Fruit fly (Drosophila melanogaster) whole organism, embryonic: ENCODE measurements around the gene deltaCOP.

Experiments
- Atf-2 ChIP-seq: fragments of 200-800 bp; sonication (Bioruptor generic); optimal IDR thresholded peaks from 2 replicates; lab custom pipeline; 2016; ENCODE audit warnings: missing biosample characterization, missing genetic modification characterization
- Bgb ChIP-seq: fragments of 200-800 bp; sonication (Bioruptor generic); IDR thresholded peaks from 2 replicates; pipeline ENCODE4 v1.3.6; 2022; ENCODE audit warnings: missing biosample characterization, missing genetic modification characterization; ENCODE audit not compliant: partially characterized antibody
- Bteb2 ChIP-seq: fragments of 200-800 bp; sonication (Bioruptor generic); optimal IDR thresholded peaks from 2 replicates; lab custom pipeline; 2016; ENCODE audit warnings: missing biosample characterization, missing genetic modification characterization
- CG12104 ChIP-seq: fragments of 200-800 bp; sonication (Bioruptor generic); optimal IDR thresholded peaks from 3 replicates; lab custom pipeline; 2016; ENCODE audit warnings: missing biosample characterization, missing genetic modification characterization
- CG1233 ChIP-seq: fragments of 200-800 bp; sonication (Bioruptor generic); optimal IDR thresholded peaks from 4 replicates; lab custom pipeline; 2018; ENCODE audit warnings: missing biosample characterization, mild to moderate bottlenecking, missing genetic modification characterization
- CG12769 ChIP-seq: fragments of 200-800 bp; sonication (Bioruptor generic); optimal IDR thresholded peaks from 2 replicates; lab custom pipeline; 2019; ENCODE audit warnings: missing biosample characterization, mild to moderate bottlenecking, missing genetic modification characterization, moderate library complexity
- CG13123 ChIP-seq: fragments of 200-800 bp; sonication (Bioruptor generic); optimal IDR thresholded peaks from 2 replicates; lab custom pipeline; 2016; ENCODE audit warnings: missing biosample characterization, missing genetic modification characterization
- CG14050 ChIP-seq: fragments of 200-800 bp; sonication (Bioruptor generic); IDR thresholded peaks from 3 replicates; pipeline ENCODE4 v1.3.6; 2022; ENCODE audit warnings: missing biosample characterization, missing genetic modification characterization
- CG14441 ChIP-seq: fragments of 200-800 bp; sonication (Bioruptor generic); IDR thresholded peaks from 2 replicates; pipeline ENCODE4 v1.3.6; 2022; ENCODE audit warnings: missing biosample characterization, missing genetic modification characterization
- CG1602 ChIP-seq: fragments of 200-800 bp; sonication (Bioruptor generic); optimal IDR thresholded peaks from 3 replicates; lab custom pipeline; 2016; ENCODE audit warnings: missing biosample characterization, missing genetic modification characterization
- CG1647 ChIP-seq: fragments of 200-800 bp; sonication (Bioruptor generic); optimal IDR thresholded peaks from 3 replicates; lab custom pipeline; 2016; ENCODE audit warnings: missing biosample characterization, missing genetic modification characterization
- CG17361 ChIP-seq: fragments of 200-800 bp; sonication (Bioruptor generic); IDR thresholded peaks from 3 replicates; pipeline ENCODE4 v1.3.6; 2022; ENCODE audit warnings: missing biosample characterization, missing genetic modification characterization
- CG18599 ChIP-seq: fragments of 200-800 bp; sonication (Bioruptor generic); optimal IDR thresholded peaks from 3 replicates; lab custom pipeline; 2017; ENCODE audit warnings: missing biosample characterization, missing genetic modification characterization, mild to moderate bottlenecking, moderate library complexity, missing genetic modification reagents
- CG2120 ChIP-seq: fragments of 200-800 bp; sonication (Bioruptor generic); optimal IDR thresholded peaks from 3 replicates; lab custom pipeline; 2016; ENCODE audit warnings: missing biosample characterization, missing genetic modification characterization
- CG2712 ChIP-seq: fragments of 200-800 bp; optimal IDR thresholded peaks from 3 replicates; lab custom pipeline; 2019; ENCODE audit warnings: missing biosample characterization, mild to moderate bottlenecking, missing genetic modification characterization, moderate library complexity
- CG33213 ChIP-seq: fragments of 200-800 bp; sonication (Bioruptor generic); optimal IDR thresholded peaks from 3 replicates; lab custom pipeline; 2016; ENCODE audit warnings: missing biosample characterization, missing genetic modification characterization
- CG33557 ChIP-seq: fragments of 200-800 bp; sonication (Bioruptor generic); optimal IDR thresholded peaks from 2 replicates; lab custom pipeline; 2019; ENCODE audit warnings: missing biosample characterization, mild to moderate bottlenecking, missing genetic modification characterization, moderate library complexity
- CG34224 ChIP-seq: fragments of 200-800 bp; sonication (Bioruptor generic); IDR thresholded peaks from 3 replicates; pipeline ENCODE4 v1.3.6; 2022; ENCODE audit warnings: missing biosample characterization, missing genetic modification characterization; ENCODE audit not compliant: partially characterized antibody
- CG7357 ChIP-seq: fragments of 200-800 bp; sonication (Bioruptor generic); IDR thresholded peaks from 3 replicates; pipeline ENCODE4 v1.3.6; 2022; ENCODE audit warnings: missing biosample characterization, missing genetic modification characterization
- CG8089 ChIP-seq: fragments of 200-800 bp; sonication (Bioruptor generic); optimal IDR thresholded peaks from 3 replicates; lab custom pipeline; 2016; ENCODE audit warnings: missing biosample characterization, missing genetic modification characterization
- CG9437 ChIP-seq: fragments of 200-800 bp; sonication (Bioruptor generic); optimal IDR thresholded peaks from 2 replicates; lab custom pipeline; 2018; ENCODE audit warnings: missing biosample characterization, mild to moderate bottlenecking, missing genetic modification characterization
- CG9797 ChIP-seq: fragments of 200-800 bp; sonication (Bioruptor generic); optimal IDR thresholded peaks from 3 replicates; lab custom pipeline; 2018; ENCODE audit warnings: missing biosample characterization, mild to moderate bottlenecking, missing genetic modification characterization
- Doc3 ChIP-seq: fragments of 200-800 bp; sonication (Bioruptor generic); IDR thresholded peaks from 3 replicates; pipeline ENCODE4 v1.3.6; 2022; ENCODE audit warnings: missing biosample characterization, missing genetic modification characterization; ENCODE audit not compliant: partially characterized antibody
- Fer3 ChIP-seq: fragments of 200-800 bp; sonication (Bioruptor generic); optimal IDR thresholded peaks from 2 replicates; lab custom pipeline; 2018; ENCODE audit warnings: missing biosample characterization, mild to moderate bottlenecking, missing genetic modification characterization, moderate library complexity
- HmgD ChIP-seq: fragments of 200-800 bp; sonication (Bioruptor generic); optimal IDR thresholded peaks from 3 replicates; lab custom pipeline; 2016; ENCODE audit warnings: missing biosample characterization, missing genetic modification characterization
- Lim3 ChIP-seq: fragments of 200-800 bp; sonication (Bioruptor generic); IDR thresholded peaks from 2 replicates; pipeline ENCODE4 v1.3.6; 2022; ENCODE audit warnings: missing biosample characterization, missing genetic modification characterization
- Mrtf ChIP-seq: fragments of 200-800 bp; sonication (Bioruptor generic); IDR thresholded peaks from 3 replicates; pipeline ENCODE4 v1.3.6; 2022; ENCODE audit warnings: missing biosample characterization, missing genetic modification characterization
- NFAT ChIP-seq: fragments of 200-800 bp; sonication (Bioruptor generic); IDR thresholded peaks from 2 replicates; pipeline ENCODE4 v1.3.6; 2022; ENCODE audit warnings: missing biosample characterization, missing genetic modification characterization
- Xrp1 ChIP-seq: fragments of 200-800 bp; sonication (Bioruptor generic); IDR thresholded peaks from 2 replicates; pipeline ENCODE4 v1.3.6; 2022; ENCODE audit warnings: missing biosample characterization, missing genetic modification characterization
- ab ChIP-seq: fragments of 200-800 bp; sonication (Bioruptor generic); optimal IDR thresholded peaks from 2 replicates; lab custom pipeline; 2016; ENCODE audit warnings: missing biosample characterization, missing genetic modification characterization
- bowl ChIP-seq: fragments of 200-800 bp; sonication (Bioruptor generic); IDR thresholded peaks from 2 replicates; pipeline ENCODE4 v1.3.6; 2022; ENCODE audit warnings: missing biosample characterization, missing genetic modification characterization
- btn ChIP-seq: fragments of 200-800 bp; sonication (Bioruptor generic); optimal IDR thresholded peaks from 2 replicates; lab custom pipeline; 2016; ENCODE audit warnings: missing biosample characterization, missing genetic modification characterization
- cas ChIP-seq: fragments of 200-800 bp; sonication (Bioruptor generic); IDR thresholded peaks from 2 replicates; pipeline ENCODE4 v1.3.6; 2022; ENCODE audit warnings: missing biosample characterization, missing genetic modification characterization
- croc ChIP-seq: fragments of 200-800 bp; sonication (Bioruptor generic); conservative IDR thresholded peaks from 3 replicates; pipeline ENCODE4 v1.3.6; 2022; ENCODE audit warnings: missing biosample characterization, missing genetic modification characterization
- crp ChIP-seq, 2 experiments: fragments of 200-800 bp; sonication (Bioruptor generic); optimal IDR thresholded peaks; 2 replicates in 1 of 2; 3 replicates in 1 of 2; lab custom pipeline; 2017; ENCODE audit warnings: missing biosample characterization in 2 of 2, missing genetic modification characterization in 2 of 2, mild to moderate bottlenecking in 1 of 2, moderate library complexity in 1 of 2
- dati ChIP-seq: fragments of 200-800 bp; sonication (Bioruptor generic); IDR thresholded peaks from 2 replicates; pipeline ENCODE4 v1.3.6; 2022; ENCODE audit warnings: missing biosample characterization, missing genetic modification characterization
- dysf ChIP-seq: fragments of 200-800 bp; sonication (Bioruptor generic); IDR thresholded peaks from 3 replicates; pipeline ENCODE4 v1.3.6; 2022; ENCODE audit warnings: missing biosample characterization, missing genetic modification characterization
- eyg ChIP-seq: fragments of 200-800 bp; sonication (Bioruptor generic); optimal IDR thresholded peaks from 3 replicates; lab custom pipeline; 2016; ENCODE audit warnings: missing biosample characterization, missing genetic modification characterization
- fru ChIP-seq: fragments of >200 bp; optimal IDR thresholded peaks from 2 replicates; lab custom pipeline; 2017
- grau ChIP-seq: fragments of 200-800 bp; optimal IDR thresholded peaks from 3 replicates; lab custom pipeline; 2019; ENCODE audit warnings: missing biosample characterization, mild to moderate bottlenecking, missing genetic modification characterization, moderate library complexity
- knrl ChIP-seq: fragments of 200-800 bp; sonication (Bioruptor generic); IDR thresholded peaks from 3 replicates; pipeline ENCODE4 v1.3.6; 2022; ENCODE audit warnings: missing biosample characterization, missing genetic modification characterization; ENCODE audit not compliant: partially characterized antibody
- mam ChIP-seq: fragments of 200-800 bp; sonication (Bioruptor generic); optimal IDR thresholded peaks from 3 replicates; lab custom pipeline; 2016; ENCODE audit warnings: missing biosample characterization, missing genetic modification characterization
- pan ChIP-seq, 4 experiments: fragments of >200 bp in 3 of 4; fragments of 200-800 bp in 1 of 4; sonication (Bioruptor generic) in 1 of 4; optimal IDR thresholded peaks in 3 of 4; IDR thresholded peaks in 1 of 4; 2 replicates each; pipeline versions ENCODE4 v1.3.6 to Lab custom; 2017 to 2022; ENCODE audit warnings: missing biosample characterization in 2 of 4, missing genetic modification characterization in 2 of 4, mixed read lengths in 1 of 4
- sd ChIP-seq: fragments of 200-800 bp; sonication (Bioruptor generic); optimal IDR thresholded peaks from 3 replicates; lab custom pipeline; 2018; ENCODE audit warnings: missing biosample characterization, mild to moderate bottlenecking, missing genetic modification characterization, moderate library complexity
- sisA ChIP-seq: fragments of 200-800 bp; sonication (Bioruptor generic); IDR thresholded peaks from 2 replicates; pipeline ENCODE4 v1.3.6; 2022; ENCODE audit warnings: missing biosample characterization, missing genetic modification characterization
- twi ChIP-seq: fragments of 200-800 bp; optimal IDR thresholded peaks from 2 replicates; lab custom pipeline; 2019; ENCODE audit warnings: missing biosample characterization, mild to moderate bottlenecking, missing genetic modification characterization, moderate library complexity
- unpg ChIP-seq: fragments of 200-800 bp; sonication (Bioruptor generic); optimal IDR thresholded peaks from 3 replicates; lab custom pipeline; 2018; ENCODE audit warnings: missing biosample characterization, mild to moderate bottlenecking, missing genetic modification characterization, moderate library complexity
- usp ChIP-seq: fragments of >200 bp; optimal IDR thresholded peaks from 2 replicates; lab custom pipeline; 2017; ENCODE audit warnings: missing biosample characterization, missing genetic modification characterization
- vvl ChIP-seq: fragments of 200-800 bp; sonication (Bioruptor generic); IDR thresholded peaks from 2 replicates; pipeline ENCODE4 v1.3.6; 2022; ENCODE audit warnings: missing biosample characterization, missing genetic modification characterization
- zen ChIP-seq: fragments of 200-800 bp; sonication (Bioruptor generic); optimal IDR thresholded peaks from 3 replicates; lab custom pipeline; 2018; ENCODE audit warnings: missing biosample characterization, mild to moderate bottlenecking, missing genetic modification characterization, moderate library complexity
- zfh2 ChIP-seq: fragments of 200-800 bp; sonication (Bioruptor generic); optimal IDR thresholded peaks from 2 replicates; lab custom pipeline; 2016; ENCODE audit warnings: missing biosample characterization, missing genetic modification characterization

The deltaCOP gene

DNA sequence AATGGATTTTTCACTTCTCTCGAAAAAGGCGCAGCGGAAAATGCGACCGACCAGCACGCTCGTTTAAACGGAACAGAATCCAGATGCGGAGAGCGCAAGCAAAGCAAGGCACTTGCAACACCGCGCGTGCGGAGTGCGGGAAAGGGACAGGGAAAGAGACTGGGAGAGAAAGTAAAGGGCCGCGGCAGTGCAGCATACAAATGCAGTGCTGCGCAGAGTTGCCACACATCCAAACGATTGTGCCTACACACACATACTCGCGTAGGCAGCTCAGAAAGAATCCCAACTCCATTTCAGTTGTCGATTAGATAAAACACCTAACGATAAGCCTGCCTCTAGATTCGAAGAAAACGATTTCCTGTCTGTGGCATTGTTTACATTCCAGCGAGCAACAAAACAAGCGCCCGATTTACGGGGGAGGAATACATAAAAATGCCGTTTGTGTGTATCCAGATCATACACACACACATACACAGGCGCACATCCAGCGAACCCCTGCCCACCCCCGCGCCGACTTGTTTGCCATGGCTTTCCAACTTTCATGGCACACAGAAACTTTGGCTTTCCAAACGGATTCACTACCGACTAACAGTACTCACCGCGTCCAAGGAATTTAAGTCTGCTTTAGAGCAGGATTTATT is 38.0 kb upstream of the deltaCOP start (continued):
- no peak for TF ChIP-seq CG34224 (GFP tag; lab: Robert Waterston, UW)
- no peak for TF ChIP-seq cas
- TF ChIP-seq mam (GFP tag; lab: Kevin White, UChicago) = no peak
- TF ChIP-seq crp (GFP tag; optimal IDR thresholded peaks at IDR 0.05; lab: Kevin White, UChicago) = no peak
- TF ChIP-seq croc (GFP tag; lab: Robert Waterston, UW) = no peak
- TF ChIP-seq knrl (GFP tag; lab: Robert Waterston, UW) = no peak
- no peak for TF ChIP-seq fru (lab: Kevin White, UChicago)
- TF ChIP-seq HmgD = peak; percentile 1
- no peak for TF ChIP-seq Lim3 (GFP tag; lab: Robert Waterston, UW)
- no peak for TF ChIP-seq zen
- no peak for TF ChIP-seq pan (optimal IDR thresholded peaks at IDR 0.05; lab: Kevin White, UChicago)
- TF ChIP-seq pan (GFP tag; optimal IDR thresholded peaks at IDR 0.05 in 1 of 2, IDR thresholded peaks at IDR 0.05 in 1 of 2) = no peak
- no peak for TF ChIP-seq CG7357 (GFP tag; lab: Robert Waterston, UW)
- peak; percentile 97 for TF ChIP-seq sd (tag; lab: Kevin White, UChicago)
- TF ChIP-seq CG18599 (GFP tag; lab: Kevin White, UChicago) = peak; percentile 2
- no peak for TF ChIP-seq NFAT (GFP tag; lab: Robert Waterston, UW)
- TF ChIP-seq CG33557 (GFP tag; lab: Kevin White, UChicago) = no peak
- TF ChIP-seq Mrtf (GFP tag; lab: Robert Waterston, UW) = no peak
- TF ChIP-seq CG2120 (GFP tag; lab: Kevin White, UChicago) = no peak
- no peak for TF ChIP-seq Fer3
- TF ChIP-seq btn (GFP tag; lab: Kevin White, UChicago) = no peak
- no peak for TF ChIP-seq ab
- no peak for TF ChIP-seq CG14441 (GFP tag; lab: Robert Waterston, UW)
- TF ChIP-seq CG9797 (GFP tag; lab: Kevin White, UChicago) = no peak
- TF ChIP-seq Bteb2 (GFP tag; lab: Kevin White, UChicago) = no peak
- no peak; the same call in 1 of the 2 replicates for TF ChIP-seq Bgb (GFP tag; lab: Robert Waterston, UW)
- TF ChIP-seq CG1647 = no peak
- TF ChIP-seq CG1602 (GFP tag; lab: Kevin White, UChicago) = no peak
- TF ChIP-seq CG12769 (tag; lab: Kevin White, UChicago) = peak; percentile 81
- TF ChIP-seq eyg = no peak
- TF ChIP-seq Atf-2 (GFP tag; lab: Kevin White, UChicago) = no peak
- no peak for TF ChIP-seq Xrp1 (GFP tag; lab: Robert Waterston, UW)
- TF ChIP-seq twi (tag; lab: Kevin White, UChicago) = peak; percentile 15
- no peak for TF ChIP-seq CG2712
- no peak for TF ChIP-seq CG12104 (GFP tag; lab: Kevin White, UChicago)
- peak; percentile 17; the same call in 1 of the 2 replicates for TF ChIP-seq vvl
- no peak for TF ChIP-seq bowl (GFP tag; lab: Robert Waterston, UW)
- TF ChIP-seq grau (tag; lab: Kevin White, UChicago) = no peak
- TF ChIP-seq Doc3 (GFP tag; lab: Robert Waterston, UW) = no peak
- TF ChIP-seq CG8089 (GFP tag; lab: Kevin White, UChicago) = no peak
- TF ChIP-seq CG14050 (GFP tag; lab: Robert Waterston, UW) = no peak
- TF ChIP-seq dati (GFP tag; lab: Robert Waterston, UW) = no peak
- no peak for TF ChIP-seq CG9437 (GFP tag; lab: Kevin White, UChicago)
- no peak for TF ChIP-seq dysf (GFP tag; lab: Robert Waterston, UW)
- no peak for TF ChIP-seq CG17361 (GFP tag; lab: Robert Waterston, UW)
- TF ChIP-seq unpg = no peak
- TF ChIP-seq CG1233 (GFP tag; lab: Kevin White, UChicago) = no peak
- no peak for TF ChIP-seq sisA (GFP tag; lab: Robert Waterston, UW)
- no peak for TF ChIP-seq zfh2 (GFP tag; lab: Kevin White, UChicago)
- no peak for TF ChIP-seq CG13123 (GFP tag; lab: Kevin White, UChicago)
- no peak for TF ChIP-seq usp (GFP tag; lab: Kevin White, UChicago)
- no peak for TF ChIP-seq CG33213 (GFP tag; lab: Kevin White, UChicago)
